Worm (Caenorhabditis elegans): Measurements from ENCODE around the gene C32B5.13.
"Not testable (repeated sequence)": the region's sequence is repeated elsewhere in the genome, so short reads cannot be mapped to it uniquely, and the experiment has no call there.

DNA sequence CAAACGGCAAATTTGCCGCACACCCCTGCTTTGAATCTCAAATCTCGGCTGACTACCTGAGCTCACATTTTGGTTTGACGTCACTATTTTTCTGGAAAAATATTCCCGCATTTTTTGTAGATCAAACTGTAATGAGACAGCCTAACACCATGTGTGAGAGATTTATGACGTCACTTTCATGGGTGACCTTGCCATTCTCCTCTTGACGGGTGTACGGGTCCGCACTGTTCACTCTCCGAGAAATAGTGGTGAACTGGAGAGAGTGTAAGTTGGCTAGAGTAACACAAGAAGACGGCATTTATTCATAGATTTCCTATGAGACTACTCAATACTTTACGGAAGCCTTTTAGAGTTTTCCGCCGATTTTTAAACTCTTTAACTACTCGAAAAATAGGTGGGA lies 23.8 kb upstream of the C32B5.13 start, which contains the start of gene fbxc-40:
- not testable (repeated sequence) for TF ChIP-seq lsy-2 (tag; optimal IDR thresholded peaks at IDR 0.05); lin-15B (tag; optimal IDR thresholded peaks at IDR 0.05); fkh-10 (GFP tag; optimal IDR thresholded peaks at IDR 0.05)

Measured in whole organism, L4 larva.